Worm (Caenorhabditis elegans): ENCODE results near the gene lys-6.

DNA sequence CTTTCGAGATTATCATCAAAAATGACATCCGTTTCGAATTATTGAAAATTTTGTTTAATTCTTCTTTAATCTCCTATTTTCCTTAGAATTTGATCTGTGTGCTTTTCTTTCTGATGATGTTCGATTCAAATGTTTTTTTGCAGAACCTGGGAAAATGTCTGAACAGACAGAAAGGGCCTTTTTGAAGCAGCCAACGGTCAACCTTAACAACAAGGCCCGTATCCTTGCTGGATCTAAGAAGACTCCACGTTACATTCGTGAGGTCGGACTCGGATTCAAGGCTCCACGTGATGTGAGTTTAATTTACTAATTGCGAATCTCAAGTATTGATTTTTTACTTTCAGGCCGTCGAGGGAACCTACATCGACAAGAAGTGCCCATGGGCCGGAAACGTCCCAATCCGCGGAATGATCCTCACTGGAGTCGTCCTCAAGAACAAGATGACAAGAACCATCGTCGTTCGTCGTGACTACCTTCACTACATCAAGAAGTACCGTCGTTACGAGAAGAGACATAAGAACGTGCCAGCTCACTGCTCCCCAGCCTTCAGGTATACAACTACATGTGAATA, 25.2 kb downstream of the lys-6 start, which contains the start of gene rps-11:
- TF ChIP-seq elt-2 (tag; optimal IDR thresholded peaks at IDR 0.05) (no peak), ceh-82 (tag; optimal IDR thresholded peaks at IDR 0.05) (no peak), nhr-23 (tag; optimal IDR thresholded peaks at IDR 0.05) (no peak), unc-62 (GFP tag; optimal IDR thresholded peaks at IDR 0.05) (no peak)
